In the genomic region with DNA sequence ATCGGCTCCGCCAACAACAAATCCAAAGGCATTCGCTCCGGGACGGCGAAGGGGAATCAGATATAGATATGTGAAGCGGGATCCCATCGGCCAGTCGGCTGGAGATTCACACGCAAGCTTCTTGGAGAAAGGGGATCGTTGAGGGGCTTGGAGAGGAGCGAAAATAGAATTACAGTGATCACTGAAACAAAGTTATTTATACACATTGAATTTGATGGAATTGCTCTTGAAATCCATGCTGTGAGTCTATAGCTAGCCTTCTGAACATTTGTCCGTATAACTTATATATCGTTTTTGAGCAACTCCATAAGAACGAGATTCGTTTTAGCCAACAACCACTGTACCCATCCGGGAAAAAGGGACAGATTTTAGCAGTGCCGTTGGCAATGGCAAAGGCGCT, we compare ENCODE assay signal across 3 fruit fly cellular contexts.
A peak's percentile ranks its signal among the peaks of the same experiment; 100 is the strongest.
TF ChIP-seq lines count a peak whose summit lies in the region.

No protein-coding gene starts in this region.

TF ChIP-seq in whole organism, embryonic, 481 proteins besides CTCF, POLR2A, EP300 and RAD21 (continued from another document and continues in another):
- TF ChIP-seq gem (tag; optimal IDR thresholded peaks at IDR 0.05; lab: Kevin White, UChicago) (peak; percentile 71), Doc3 (GFP tag; IDR thresholded peaks at IDR 0.05; lab: Robert Waterston, UW; ENCODE audit: partially characterized antibody) (no peak), CG10209 (GFP tag; optimal IDR thresholded peaks at IDR 0.05; lab: Kevin White, UChicago) (no peak), Oli (tag; optimal IDR thresholded peaks at IDR 0.05; lab: Kevin White, UChicago) (peak; percentile 43), dysf (GFP tag; IDR thresholded peaks at IDR 0.05; lab: Robert Waterston, UW) (no peak; the same call in 2 of the 3 replicates), CG34224 (GFP tag; IDR thresholded peaks at IDR 0.05; lab: Robert Waterston, UW; ENCODE audit: partially characterized antibody) (no peak), nmo (GFP tag; optimal IDR thresholded peaks at IDR 0.05; lab: Kevin White, UChicago) (peak; percentile 6), prd (optimal IDR thresholded peaks at IDR 0.05; lab: Kevin White, UChicago) (no peak), prd (GFP tag; IDR thresholded peaks at IDR 0.05; lab: Robert Waterston, UW) (peak; percentile 59; the same call in 2 of the 3 replicates), NC2β (GFP tag; optimal IDR thresholded peaks at IDR 0.05; lab: Kevin White, UChicago) (peak; percentile 28), Rx (GFP tag; IDR thresholded peaks at IDR 0.05; lab: Robert Waterston, UW) (peak; percentile 28; the same call in 1 of the 2 replicates), vnd (GFP tag; IDR thresholded peaks at IDR 0.05; lab: Robert Waterston, UW; ENCODE audit: partially characterized antibody) (no peak), chif (GFP tag; optimal IDR thresholded peaks at IDR 0.05; lab: Kevin White, UChicago) (peak; percentile 60 to 66), Jarid2 (GFP tag; optimal IDR thresholded peaks at IDR 0.05; lab: Kevin White, UChicago) (no peak), CG12659 (GFP tag; optimal IDR thresholded peaks at IDR 0.05; lab: Kevin White, UChicago) (no peak), CG11093 (GFP tag; IDR thresholded peaks at IDR 0.05; lab: Robert Waterston, UW) (no peak), CG12769 (tag; optimal IDR thresholded peaks at IDR 0.05; lab: Kevin White, UChicago) (peak; percentile 67), CG1603 (tag; optimal IDR thresholded peaks at IDR 0.05; lab: Kevin White, UChicago) (peak; percentile 83), Taf1 (GFP tag; IDR thresholded peaks at IDR 0.05; lab: Robert Waterston, UW) (no peak), disco-r (GFP tag; optimal IDR thresholded peaks at IDR 0.05; lab: Kevin White, UChicago) (peak; percentile 13), slbo (GFP tag; IDR thresholded peaks at IDR 0.05; lab: Robert Waterston, UW) (peak; percentile 46; the same call in 1 of the 2 replicates), CG15011 (GFP tag; optimal IDR thresholded peaks at IDR 0.05; lab: Kevin White, UChicago) (no peak), CG30403 (GFP tag; optimal IDR thresholded peaks at IDR 0.05; lab: Kevin White, UChicago) (peak; percentile 41), gcm (GFP tag; optimal IDR thresholded peaks at IDR 0.05; lab: Kevin White, UChicago) (peak; percentile 20), CG9932 (GFP tag; IDR thresholded peaks at IDR 0.05; lab: Robert Waterston, UW) (0 out of 2 replicates have a peak, but pooled peaks have one; percentile 19), NC2α (GFP tag; optimal IDR thresholded peaks at IDR 0.05; lab: Kevin White, UChicago) (no peak), CG18011 (GFP tag; optimal IDR thresholded peaks at IDR 0.05; lab: Kevin White, UChicago) (no peak), CG8290 (GFP tag; optimal IDR thresholded peaks at IDR 0.05; lab: Kevin White, UChicago) (no peak), CG8290 (tag; optimal IDR thresholded peaks at IDR 0.05; lab: Kevin White, UChicago) (peak in 1 of 2 experiments; percentile 41), GATAe (GFP tag; conservative IDR thresholded peaks at IDR 0.05; lab: Robert Waterston, UW) (no peak), lbe (GFP tag; optimal IDR thresholded peaks at IDR 0.05; lab: Kevin White, UChicago) (peak; percentile 77), ATbp (GFP tag; optimal IDR thresholded peaks at IDR 0.05; lab: Kevin White, UChicago) (peak; percentile 75), sisA (GFP tag; IDR thresholded peaks at IDR 0.05; lab: Robert Waterston, UW) (peak; percentile 29; the same call in 1 of the 2 replicates), CG8924 (tag; optimal IDR thresholded peaks at IDR 0.05; lab: Kevin White, UChicago) (peak; percentile 39), Lim3 (GFP tag; IDR thresholded peaks at IDR 0.05; lab: Robert Waterston, UW) (peak; percentile 50; the same call in 1 of the 2 replicates), gsb-n (tag; optimal IDR thresholded peaks at IDR 0.05; lab: Kevin White, UChicago) (no peak), corto (GFP tag; optimal IDR thresholded peaks at IDR 0.05; lab: Kevin White, UChicago) (peak; percentile 77), lab (GFP tag; optimal IDR thresholded peaks at IDR 0.05; lab: Kevin White, UChicago) (peak; percentile 17), vfl (GFP tag; optimal IDR thresholded peaks at IDR 0.05; lab: Kevin White, UChicago) (peak; percentile 4), Ada2b (GFP tag; IDR thresholded peaks at IDR 0.05; lab: Robert Waterston, UW) (peak; percentile 35; the same call in 1 of the 2 replicates)

TF ChIP-seq in whole organism, prepupa, 60 proteins besides CTCF, POLR2A, EP300 and RAD21 (continued from another document):
- TF ChIP-seq svp (GFP tag; lab: Kevin White, UChicago) (peak; percentile 92), Hr4 (GFP tag; optimal IDR thresholded peaks at IDR 0.05; lab: Kevin White, UChicago) (peak; percentile 81), CG3919 (GFP tag; optimal IDR thresholded peaks at IDR 0.05; lab: Kevin White, UChicago) (peak; percentile 95), Lpt (GFP tag; optimal IDR thresholded peaks at IDR 0.05; lab: Kevin White, UChicago) (peak; percentile 73), Met (GFP tag; optimal IDR thresholded peaks at IDR 0.05; lab: Kevin White, UChicago) (peak; percentile 87), dac (GFP tag; optimal IDR thresholded peaks at IDR 0.05; lab: Kevin White, UChicago) (peak; percentile 43), cyc (GFP tag; optimal IDR thresholded peaks at IDR 0.05; lab: Kevin White, UChicago) (peak; percentile 90), CG9139 (GFP tag; optimal IDR thresholded peaks at IDR 0.05; lab: Kevin White, UChicago) (peak; percentile 89), lz (GFP tag; optimal IDR thresholded peaks at IDR 0.05; lab: Kevin White, UChicago) (peak; percentile 87), pdm3 (GFP tag; optimal IDR thresholded peaks at IDR 0.05; lab: Kevin White, UChicago) (peak; percentile 89), CG10669 (GFP tag; optimal IDR thresholded peaks at IDR 0.05; lab: Kevin White, UChicago) (peak; percentile 92), CG6276 (GFP tag; optimal IDR thresholded peaks at IDR 0.05; lab: Kevin White, UChicago) (peak; percentile 65), CG8319 (GFP tag; optimal IDR thresholded peaks at IDR 0.05; lab: Kevin White, UChicago) (peak; percentile 84), CG6854 (GFP tag; optimal IDR thresholded peaks at IDR 0.05; lab: Kevin White, UChicago) (peak; percentile 63), CG6163 (GFP tag; IDR thresholded peaks at IDR 0.05; lab: Robert Waterston, UW) (peak; percentile 95), CG34406 (GFP tag; optimal IDR thresholded peaks at IDR 0.05; lab: Kevin White, UChicago) (peak; percentile 86), CG3032 (tag; optimal IDR thresholded peaks at IDR 0.05; lab: Kevin White, UChicago) (peak; percentile 93), ss (GFP tag; optimal IDR thresholded peaks at IDR 0.05; lab: Kevin White, UChicago) (peak; percentile 91 to 92), CG4318 (GFP tag; optimal IDR thresholded peaks at IDR 0.05; lab: Kevin White, UChicago) (peak; percentile 59), CG8119 (GFP tag; IDR thresholded peaks at IDR 0.05; lab: Robert Waterston, UW) (peak; percentile 84), acj6 (GFP tag; optimal IDR thresholded peaks at IDR 0.05; lab: Kevin White, UChicago) (peak; percentile 92), eg (GFP tag; IDR thresholded peaks at IDR 0.05; lab: Robert Waterston, UW) (peak; percentile 70), CG11902 (GFP tag; optimal IDR thresholded peaks at IDR 0.05; lab: Kevin White, UChicago) (peak; percentile 87), CG6792 (GFP tag; optimal IDR thresholded peaks at IDR 0.05; lab: Kevin White, UChicago) (peak; percentile 91), net (GFP tag; optimal IDR thresholded peaks at IDR 0.05; lab: Kevin White, UChicago) (peak; percentile 86), CG16779 (tag; optimal IDR thresholded peaks at IDR 0.05; lab: Kevin White, UChicago) (peak; percentile 60), topi (GFP tag; optimal IDR thresholded peaks at IDR 0.05; lab: Kevin White, UChicago) (peak; percentile 87), salr (GFP tag; optimal IDR thresholded peaks at IDR 0.05; lab: Kevin White, UChicago) (peak; percentile 85 to 93), fd85E (GFP tag; optimal IDR thresholded peaks at IDR 0.05; lab: Kevin White, UChicago) (peak; percentile 48), CG32006 (GFP tag; optimal IDR thresholded peaks at IDR 0.05; lab: Kevin White, UChicago) (peak; percentile 82), CG8632 (GFP tag; optimal IDR thresholded peaks at IDR 0.05; lab: Kevin White, UChicago) (peak; percentile 87), Blimp-1 (GFP tag; optimal IDR thresholded peaks at IDR 0.05; lab: Kevin White, UChicago) (peak; percentile 54), Ets21C (GFP tag; optimal IDR thresholded peaks at IDR 0.05; lab: Kevin White, UChicago) (peak; percentile 74), Sox14 (GFP tag; optimal IDR thresholded peaks at IDR 0.05; lab: Kevin White, UChicago) (peak; percentile 93), CG1621 (tag; optimal IDR thresholded peaks at IDR 0.05; lab: Kevin White, UChicago) (peak; percentile 95), fd59A (GFP tag; optimal IDR thresholded peaks at IDR 0.05; lab: Kevin White, UChicago) (peak; percentile 92), dsx (GFP tag; optimal IDR thresholded peaks at IDR 0.05; lab: Kevin White, UChicago; ENCODE audit: poor library complexity, severe bottlenecking) (peak; percentile 93), Hr38 (GFP tag; optimal IDR thresholded peaks at IDR 0.05; lab: Kevin White, UChicago) (no peak)
TF ChIP-seq in whole organism, prepupa: peak in this region for 58.

TF ChIP-seq in whole organism, wandering third instar larva, 38 proteins besides CTCF, POLR2A, EP300 and RAD21 (continued from another document):
- TF ChIP-seq woc (GFP tag; optimal IDR thresholded peaks at IDR 0.05; lab: Kevin White, UChicago) = peak; percentile 83
- peak; percentile 66 for TF ChIP-seq CG9705 (GFP tag; optimal IDR thresholded peaks at IDR 0.05; lab: Kevin White, UChicago)
TF ChIP-seq in whole organism, wandering third instar larva: peak in this region for 24.
